Fruit fly (Drosophila melanogaster): ENCODE results near the gene Lasp.

DNA sequence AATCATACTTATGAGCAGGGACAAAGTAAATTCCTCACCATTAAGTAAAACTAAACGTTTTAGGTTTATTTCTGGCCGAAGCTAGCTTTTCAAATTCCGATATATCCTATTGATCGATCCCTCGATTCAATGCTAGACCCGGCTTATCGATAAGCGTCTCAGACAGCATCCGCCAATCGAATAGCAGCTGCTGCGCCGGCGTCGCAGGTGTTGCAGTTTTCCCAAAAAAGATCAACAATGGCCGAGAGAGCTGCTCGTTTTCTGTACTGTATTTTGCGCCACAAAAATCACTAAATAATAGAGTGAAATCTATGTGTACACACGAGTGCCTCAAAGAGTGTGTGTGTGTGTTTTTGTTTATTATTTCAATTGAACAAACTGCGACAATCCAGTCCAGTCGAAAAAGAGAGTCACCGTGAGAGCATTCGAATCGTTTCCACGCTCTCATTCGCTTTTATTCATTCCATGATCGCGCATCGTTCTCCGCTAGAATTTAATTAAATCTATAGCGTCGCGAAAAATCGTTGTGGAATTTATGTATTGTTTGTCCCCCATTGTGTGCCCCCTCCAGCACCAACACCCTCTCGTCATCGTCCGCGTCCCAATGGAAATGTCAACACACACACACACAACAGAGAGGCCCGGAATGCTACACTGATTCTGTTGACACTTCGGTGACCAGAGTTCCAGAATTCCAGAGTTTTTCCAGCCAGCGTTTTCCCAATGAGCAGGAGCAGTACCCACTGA lies 2.1 kb upstream of the Lasp start:
- TF ChIP-seq CG16779 (tag; optimal IDR thresholded peaks at IDR 0.05) (no peak), acj6 (GFP tag; optimal IDR thresholded peaks at IDR 0.05) (no peak), ss (GFP tag; optimal IDR thresholded peaks at IDR 0.05) (no peak)
